Worm (Caenorhabditis elegans) whole organism, L3 larva: ENCODE data around the gene pch-2.

ENCODE experiments used
- aly-2 ChIP-seq: fragments of 150-350 bp; optimal IDR thresholded peaks from 2 replicates; lab custom pipeline; 2014; ENCODE audit warnings: missing biosample characterization, missing genetic modification characterization
- ama-1 ChIP-seq: fragments of 150-350 bp; optimal IDR thresholded peaks from 2 replicates; lab custom pipeline; 2018
- ceh-16 ChIP-seq: sonication (generic microtip); optimal IDR thresholded peaks from 2 replicates; lab custom pipeline; 2017; ENCODE audit warnings: missing biosample characterization, missing genetic modification characterization
- ceh-82 ChIP-seq: fragments of 150-350 bp; optimal IDR thresholded peaks from 2 replicates; lab custom pipeline; 2014; ENCODE audit warnings: missing biosample characterization, missing genetic modification characterization
- ceh-9 ChIP-seq: sonication (generic microtip); optimal IDR thresholded peaks from 2 replicates; lab custom pipeline; 2018; ENCODE audit warnings: missing biosample characterization, missing genetic modification characterization
- daf-12 ChIP-seq: fragments of 150-350 bp; optimal IDR thresholded peaks from 2 replicates; lab custom pipeline; 2014; ENCODE audit warnings: missing biosample characterization, missing genetic modification reagents, missing genetic modification characterization
- elt-1 ChIP-seq: fragments of 150-350 bp; optimal IDR thresholded peaks from 2 replicates; lab custom pipeline; 2014; ENCODE audit warnings: missing biosample characterization, missing genetic modification characterization
- elt-2 ChIP-seq: sonication (generic microtip); optimal IDR thresholded peaks from 2 replicates; lab custom pipeline; 2016; ENCODE audit warnings: missing genetic modification reagents, mild to moderate bottlenecking, missing genetic modification characterization, missing compliant biosample characterization
- elt-3 ChIP-seq, 3 experiments: fragments of 150-350 bp in 1 of 3; sonication (generic microtip) in 2 of 3; optimal IDR thresholded peaks; 2 replicates in 2 of 3; 4 replicates in 1 of 3; lab custom pipeline; 2014 to 2017; ENCODE audit warnings: missing biosample characterization in 3 of 3, missing genetic modification characterization in 3 of 3
- eor-1 ChIP-seq, 2 experiments: fragments of 150-350 bp; optimal IDR thresholded peaks; 2 replicates each; lab custom pipeline; 2014 to 2018; ENCODE audit warnings: missing biosample characterization in 2 of 2, missing genetic modification characterization in 2 of 2
- fkh-10 ChIP-seq: sonication (generic microtip); optimal IDR thresholded peaks from 2 replicates; lab custom pipeline; 2017; ENCODE audit warnings: missing biosample characterization, missing genetic modification reagents, missing genetic modification characterization
- fkh-2 ChIP-seq: fragments of 150-350 bp; optimal IDR thresholded peaks from 2 replicates; lab custom pipeline; 2014; ENCODE audit warnings: missing biosample characterization, missing genetic modification reagents, missing genetic modification characterization
- fos-1 ChIP-seq: fragments of 150-350 bp; optimal IDR thresholded peaks from 2 replicates; lab custom pipeline; 2014; ENCODE audit warnings: missing biosample characterization, missing genetic modification characterization
- hmg-11 ChIP-seq: sonication (generic microtip); optimal IDR thresholded peaks from 2 replicates; lab custom pipeline; 2016; ENCODE audit warnings: missing genetic modification characterization, missing compliant biosample characterization
- jun-1 ChIP-seq: fragments of 150-350 bp; optimal IDR thresholded peaks from 2 replicates; lab custom pipeline; 2014; ENCODE audit warnings: missing biosample characterization, missing genetic modification reagents, missing genetic modification characterization
- lin-15B ChIP-seq: fragments of 150-350 bp; optimal IDR thresholded peaks from 2 replicates; lab custom pipeline; 2014; ENCODE audit warnings: missing biosample characterization, missing genetic modification characterization
- lin-39 ChIP-seq: fragments of 150-350 bp; optimal IDR thresholded peaks from 2 replicates; lab custom pipeline; 2018; ENCODE audit warnings: missing biosample characterization, missing genetic modification reagents, missing genetic modification characterization
- mdl-1 ChIP-seq: fragments of 150-350 bp; optimal IDR thresholded peaks from 2 replicates; lab custom pipeline; 2014; ENCODE audit warnings: missing biosample characterization, missing genetic modification characterization
- mml-1 ChIP-seq: fragments of 150-350 bp; sonication (generic microtip); optimal IDR thresholded peaks from 3 replicates; lab custom pipeline; 2014; ENCODE audit warnings: missing biosample characterization, missing genetic modification characterization
- nfya-1 ChIP-seq: sonication (generic microtip); optimal IDR thresholded peaks from 2 replicates; lab custom pipeline; 2017; ENCODE audit warnings: missing genetic modification characterization, mild to moderate bottlenecking, missing compliant biosample characterization, antibody characterized with exemption, moderate library complexity; ENCODE audit not compliant: insufficient read depth
- nhr-12 ChIP-seq: fragments of 150-350 bp; optimal IDR thresholded peaks from 2 replicates; lab custom pipeline; 2014; ENCODE audit warnings: missing biosample characterization, missing genetic modification characterization
- nhr-23 ChIP-seq: fragments of 150-350 bp; optimal IDR thresholded peaks from 2 replicates; lab custom pipeline; 2014; ENCODE audit warnings: missing biosample characterization, missing genetic modification reagents, missing genetic modification characterization
- nhr-237 ChIP-seq: fragments of 150-350 bp; optimal IDR thresholded peaks from 2 replicates; lab custom pipeline; 2014; ENCODE audit warnings: missing biosample characterization, missing genetic modification characterization
- nhr-25 ChIP-seq: sonication (generic microtip); optimal IDR thresholded peaks from 2 replicates; lab custom pipeline; 2017; ENCODE audit warnings: missing biosample characterization, missing genetic modification characterization
- nhr-28 ChIP-seq: fragments of 150-350 bp; optimal IDR thresholded peaks from 2 replicates; lab custom pipeline; 2014; ENCODE audit warnings: missing biosample characterization, missing genetic modification characterization
- nhr-43 ChIP-seq: sonication (generic microtip); optimal IDR thresholded peaks from 2 replicates; lab custom pipeline; 2016; ENCODE audit warnings: mild to moderate bottlenecking, missing genetic modification characterization, missing compliant biosample characterization; ENCODE audit not compliant: poor library complexity, severe bottlenecking
- nhr-67 ChIP-seq: fragments of 150-350 bp; optimal IDR thresholded peaks from 2 replicates; lab custom pipeline; 2014; ENCODE audit warnings: missing biosample characterization, missing genetic modification characterization
- nhr-76 ChIP-seq: fragments of 150-350 bp; sonication (generic microtip); optimal IDR thresholded peaks from 5 replicates; lab custom pipeline; 2014; ENCODE audit warnings: missing biosample characterization, missing genetic modification characterization
- nhr-77 ChIP-seq: fragments of 150-350 bp; optimal IDR thresholded peaks from 2 replicates; lab custom pipeline; 2014; ENCODE audit warnings: missing biosample characterization, missing genetic modification characterization
- pha-4 ChIP-seq: fragments of 150-350 bp; optimal IDR thresholded peaks from 2 replicates; lab custom pipeline; 2014; ENCODE audit warnings: missing biosample characterization, missing genetic modification reagents, missing genetic modification characterization
- pqm-1 ChIP-seq: fragments of 150-350 bp; optimal IDR thresholded peaks from 2 replicates; lab custom pipeline; 2017; ENCODE audit warnings: missing biosample characterization, missing genetic modification characterization, inconsistent platforms
- sea-2 ChIP-seq: fragments of 150-350 bp; sonication (generic microtip); optimal IDR thresholded peaks from 4 replicates; lab custom pipeline; 2014; ENCODE audit warnings: missing biosample characterization, missing genetic modification reagents, missing genetic modification characterization
- skn-1 ChIP-seq: fragments of 150-350 bp; optimal IDR thresholded peaks from 2 replicates; lab custom pipeline; 2014; ENCODE audit warnings: missing biosample characterization, missing genetic modification characterization
- snpc-4 ChIP-seq: fragments of 150-350 bp; optimal IDR thresholded peaks from 2 replicates; lab custom pipeline; 2014; ENCODE audit warnings: missing biosample characterization, missing genetic modification characterization
- tbx-2 ChIP-seq: sonication (generic microtip); optimal IDR thresholded peaks from 2 replicates; lab custom pipeline; 2016; ENCODE audit warnings: mild to moderate bottlenecking, missing genetic modification characterization, missing compliant biosample characterization
- unc-39 ChIP-seq: sonication (generic microtip); optimal IDR thresholded peaks from 4 replicates; lab custom pipeline; 2017; ENCODE audit warnings: missing biosample characterization, missing genetic modification characterization
- unc-62 ChIP-seq: fragments of 150-350 bp; sonication (generic microtip); optimal IDR thresholded peaks from 4 replicates; lab custom pipeline; 2014; ENCODE audit warnings: missing biosample characterization, missing genetic modification reagents, missing genetic modification characterization
- zag-1 ChIP-seq: fragments of 150-350 bp; optimal IDR thresholded peaks from 2 replicates; lab custom pipeline; 2014; ENCODE audit warnings: missing biosample characterization, missing genetic modification characterization
- ztf-11 ChIP-seq: fragments of 150-350 bp; optimal IDR thresholded peaks from 2 replicates; lab custom pipeline; 2014; ENCODE audit warnings: missing biosample characterization, missing genetic modification characterization

Gene pch-2

ce11 chrII:8135953-8136352, 22.2 kb upstream of the pch-2 start:
- TF ChIP-seq nhr-25 (tag; lab: Kevin White, UChicago) (no peak), ceh-9 (tag; lab: Kevin White, UChicago) (no peak), sea-2 (GFP tag; lab: Kevin White, UChicago) (no peak), nhr-28 (tag; lab: Kevin White, UChicago) (no peak), pqm-1 (tag; lab: Kevin White, UChicago) (no peak), lin-39 (no peak), tbx-2 (no peak), zag-1 (tag; lab: Kevin White, UChicago) (no peak), ceh-82 (tag; lab: Kevin White, UChicago) (no peak), ztf-11 (tag; lab: Kevin White, UChicago) (no peak), nhr-76 (tag; lab: Kevin White, UChicago) (no peak), fkh-2 (tag; lab: Kevin White, UChicago) (no peak), nfya-1 (tag; lab: Kevin White, UChicago) (no peak), unc-39 (no peak), daf-12 (tag; lab: Kevin White, UChicago) (no peak)
- TF ChIP-seq, all 47 proteins: peak for 0

- TF ChIP-seq pha-4 (tag; lab: Kevin White, UChicago) (peak; percentile 30), mdl-1 (tag; lab: Kevin White, UChicago) (no peak)
These were observed 21.3 kb upstream of the pch-2 start, which contains the start of gene ctns-1 for ce11 chrII:8136818-8137217. TSS of gene ctns-1 (minus strand) at chrII:8136918.

- TF ChIP-seq elt-1 (no peak), pha-4 (tag; lab: Kevin White, UChicago) (peak; percentile 53), nhr-28 (tag; lab: Kevin White, UChicago) (no peak), eor-1 (tag; optimal IDR thresholded peaks at IDR 0.05; lab: Kevin White, UChicago) (no peak), unc-62 (no peak), ama-1 (lab: Kevin White, UChicago) (no peak), lin-15B (tag; lab: Kevin White, UChicago) (peak; percentile 31), lin-39 (no peak), ceh-9 (tag; lab: Kevin White, UChicago) (no peak), fos-1 (tag; lab: Kevin White, UChicago) (no peak), nfya-1 (tag; lab: Kevin White, UChicago) (peak; percentile 26), elt-2 (tag; lab: Kevin White, UChicago) (no peak), daf-12 (tag; lab: Kevin White, UChicago) (no peak), fkh-10 (GFP tag; lab: Kevin White, UChicago) (no peak), snpc-4 (tag; lab: Kevin White, UChicago) (peak; percentile 14), ceh-16 (tag; lab: Kevin White, UChicago) (no peak), nhr-25 (tag; lab: Kevin White, UChicago) (peak; percentile 16), nhr-43 (tag; lab: Kevin White, UChicago) (no peak), pqm-1 (tag; lab: Kevin White, UChicago) (no peak), mml-1 (tag; lab: Kevin White, UChicago) (no peak)
- TF ChIP-seq, all 47 proteins: peak for 5
These were observed 20.8 kb upstream of the pch-2 start for ce11 chrII:8137379-8137778.

ce11 chrII:8138015-8138546, 20.1 kb upstream of the pch-2 start, which contains the start of gene cdc-48.2:
TSS of gene cdc-48.2 (plus strand) at chrII:8138496.
- TF ChIP-seq nhr-76 (tag; lab: Kevin White, UChicago): no peak
- TF ChIP-seq unc-39: no peak
- peak; percentile 2 for TF ChIP-seq pha-4 (tag; lab: Kevin White, UChicago)
- TF ChIP-seq lin-15B (tag; lab: Kevin White, UChicago): peak; percentile 34
- peak; percentile 90 for TF ChIP-seq skn-1 (tag; lab: Kevin White, UChicago)
- TF ChIP-seq nfya-1 (tag; lab: Kevin White, UChicago): peak; percentile 27

ce11 chrII:8141135-8141534, 17.0 kb upstream of the pch-2 start:
- TF ChIP-seq aly-2 (tag; lab: Kevin White, UChicago) (no peak), nhr-67 (no peak), pqm-1 (tag; lab: Kevin White, UChicago) (no peak), elt-3 (tag; optimal IDR thresholded peaks at IDR 0.05; lab: Kevin White, UChicago) (no peak), nhr-23 (tag; lab: Kevin White, UChicago) (no peak), nhr-12 (tag; lab: Kevin White, UChicago) (no peak), nhr-77 (tag; lab: Kevin White, UChicago) (no peak), jun-1 (tag; lab: Kevin White, UChicago) (no peak), elt-2 (tag; lab: Kevin White, UChicago) (no peak), eor-1 (tag; optimal IDR thresholded peaks at IDR 0.05; lab: Kevin White, UChicago) (no peak), nhr-237 (tag; lab: Kevin White, UChicago) (no peak), fkh-10 (GFP tag; lab: Kevin White, UChicago) (no peak), hmg-11 (tag; lab: Kevin White, UChicago) (no peak)
- TF ChIP-seq, all 47 proteins: peak for 0
